Worm (Caenorhabditis elegans) whole organism, late embryonic: ENCODE data around the gene rpl-20.

Experiments
- ama-1 ChIP-seq: fragments of 150-350 bp; optimal IDR thresholded peaks from 2 replicates; lab custom pipeline; 2014
- ceh-9 ChIP-seq: sonication (generic microtip); optimal IDR thresholded peaks from 2 replicates; lab custom pipeline; 2016; ENCODE audit warnings: mild to moderate bottlenecking, missing genetic modification characterization, inconsistent platforms, missing compliant biosample characterization

DNA sequence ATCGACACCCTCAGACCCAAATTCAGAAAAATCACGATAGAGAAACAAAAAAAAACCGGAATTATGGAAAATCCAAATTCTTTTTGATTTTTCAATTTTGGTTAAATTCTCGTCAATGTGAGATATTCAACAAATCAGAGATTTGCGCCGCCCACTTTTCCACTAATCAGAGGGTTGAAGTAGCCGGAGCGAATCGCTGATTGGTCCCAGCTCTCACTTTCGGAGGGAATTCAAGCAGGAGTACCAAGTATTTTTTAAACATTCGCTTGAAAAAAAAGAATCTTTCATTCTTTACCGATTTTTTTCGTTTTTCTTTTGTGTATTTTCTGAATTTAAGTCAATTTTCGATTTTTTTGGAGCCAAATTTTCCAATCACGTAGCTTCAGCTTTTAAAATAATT is 43.7 kb downstream of the rpl-20 start:
- no peak for TF ChIP-seq ama-1 (lab: Kevin White, UChicago)
- TF ChIP-seq ceh-9 = no peak
